Worm (Caenorhabditis elegans) whole organism, late embryonic: ENCODE data around the gene clec-181.

ENCODE experiments used
- C38D4.7 ChIP-seq: fragments of 200-800 bp; sonication (Bioruptor generic); optimal IDR thresholded peaks from 2 replicates; lab custom pipeline; 2018; ENCODE audit warnings: mild to moderate bottlenecking, missing genetic modification characterization, moderate library complexity, missing compliant biosample characterization
- K02D7.2 ChIP-seq: sonication (generic microtip); optimal IDR thresholded peaks from 2 replicates; lab custom pipeline; 2017; ENCODE audit warnings: mild to moderate bottlenecking, missing genetic modification characterization, missing compliant biosample characterization
- Y22D7AL.16 ChIP-seq: sonication (generic microtip); optimal IDR thresholded peaks from 2 replicates; lab custom pipeline; 2016; ENCODE audit warnings: missing genetic modification characterization, missing compliant biosample characterization
- ama-1 ChIP-seq: fragments of 150-350 bp; optimal IDR thresholded peaks from 2 replicates; lab custom pipeline; 2014
- ceh-34 ChIP-seq: sonication (generic microtip); optimal IDR thresholded peaks from 2 replicates; lab custom pipeline; 2016; ENCODE audit warnings: mild to moderate bottlenecking, missing genetic modification characterization, missing compliant biosample characterization
- eyg-1 ChIP-seq: sonication (generic microtip); optimal IDR thresholded peaks from 2 replicates; lab custom pipeline; 2016; ENCODE audit warnings: missing genotype, missing genetic modification characterization, missing compliant biosample characterization
- hlh-13 ChIP-seq: fragments of 200-800 bp; sonication (Bioruptor generic); optimal IDR thresholded peaks from 2 replicates; lab custom pipeline; 2018; ENCODE audit warnings: mild to moderate bottlenecking, missing genetic modification characterization, missing compliant biosample characterization
- nhr-11 ChIP-seq: fragments of 150-350 bp; optimal IDR thresholded peaks from 2 replicates; lab custom pipeline; 2014; ENCODE audit warnings: missing biosample characterization, missing genetic modification characterization
- pat-9 ChIP-seq: fragments of 200-800 bp; sonication (Bioruptor generic); optimal IDR thresholded peaks from 2 replicates; lab custom pipeline; 2018; ENCODE audit warnings: mild to moderate bottlenecking, missing genetic modification characterization, moderate library complexity, missing compliant biosample characterization
- pqm-1 ChIP-seq: sonication (generic microtip); optimal IDR thresholded peaks from 2 replicates; lab custom pipeline; 2016; ENCODE audit warnings: missing genetic modification characterization, missing compliant biosample characterization
- sdc-2 ChIP-seq: sonication (generic microtip); optimal IDR thresholded peaks from 2 replicates; lab custom pipeline; 2016; ENCODE audit warnings: missing genotype, missing genetic modification characterization, missing compliant biosample characterization
- sox-4 ChIP-seq: sonication (generic microtip); optimal IDR thresholded peaks from 2 replicates; lab custom pipeline; 2017; ENCODE audit warnings: mild to moderate bottlenecking, missing genetic modification characterization, inconsistent platforms, missing compliant biosample characterization
- tbx-7 ChIP-seq: sonication (generic microtip); optimal IDR thresholded peaks from 2 replicates; lab custom pipeline; 2016; ENCODE audit warnings: missing genotype, missing genetic modification characterization, missing compliant biosample characterization
- unc-42 ChIP-seq: sonication (generic microtip); optimal IDR thresholded peaks from 2 replicates; lab custom pipeline; 2016; ENCODE audit warnings: missing genotype, missing genetic modification characterization, missing compliant biosample characterization

- TF ChIP-seq sdc-2: no peak
- TF ChIP-seq hlh-13: no peak
- TF ChIP-seq C38D4.7 (GFP tag; lab: Kevin White, UChicago): no peak
- TF ChIP-seq unc-42 (tag; lab: Kevin White, UChicago): no peak
- TF ChIP-seq pqm-1 (tag; lab: Kevin White, UChicago): no peak
- no peak for TF ChIP-seq sox-4
- TF ChIP-seq ama-1 (lab: Kevin White, UChicago): no peak
- no peak for TF ChIP-seq eyg-1 (tag; lab: Kevin White, UChicago)
- no peak for TF ChIP-seq pat-9 (tag; lab: Kevin White, UChicago)
- TF ChIP-seq tbx-7 (tag; lab: Kevin White, UChicago): no peak
- TF ChIP-seq nhr-11 (tag; lab: Kevin White, UChicago): no peak
- no peak for TF ChIP-seq Y22D7AL.16 (tag; lab: Kevin White, UChicago)
- TF ChIP-seq ceh-34 (tag; lab: Kevin White, UChicago): no peak
- TF ChIP-seq K02D7.2: no peak
Measured at ce11 chrIV:8620102-8620733, 24.4 kb downstream of the clec-181 start, which contains the start of gene lin-49.
